In genomic region chrIII:9614211-9614610, ce11 we compare ENCODE assay signal across 4 worm cellular contexts.
TF ChIP-seq lines count a peak whose summit lies in the region.

Gene pri-1 (minus strand): TSS chrIII:9614281.
Gene F58A4.6 (plus strand): TSS chrIII:9614482.

TF ChIP-seq in whole organism, L1 larva, 84 proteins besides CTCF, POLR2A, EP300 and RAD21 (continued from another document and continues in another):
- TF ChIP-seq ces-1 (GFP tag; optimal IDR thresholded peaks at IDR 0.05; lab: Kevin White, UChicago) (no peak), lin-14 (GFP tag; optimal IDR thresholded peaks at IDR 0.05; lab: Kevin White, UChicago) (no peak), ceh-88 (GFP tag; IDR thresholded peaks at IDR 0.05; lab: Robert Waterston, UW) (no peak), nhr-20 (tag; optimal IDR thresholded peaks at IDR 0.05; lab: Kevin White, UChicago) (peak; percentile 31), dpl-1 (GFP tag; optimal IDR thresholded peaks at IDR 0.05; lab: Kevin White, UChicago) (peak; percentile 81 to 91 (median 86)), F16B12.6 (tag; optimal IDR thresholded peaks at IDR 0.05; lab: Kevin White, UChicago) (peak; percentile 48), lir-3 (tag; optimal IDR thresholded peaks at IDR 0.05; lab: Kevin White, UChicago; ENCODE audit: poor library complexity) (no peak), nhr-71 (tag; optimal IDR thresholded peaks at IDR 0.05; lab: Kevin White, UChicago) (peak; percentile 32), sox-4 (tag; optimal IDR thresholded peaks at IDR 0.05; lab: Kevin White, UChicago) (no peak), swsn-7 (tag; optimal IDR thresholded peaks at IDR 0.05; lab: Kevin White, UChicago) (peak; percentile 7), aly-2 (tag; optimal IDR thresholded peaks at IDR 0.05; lab: Kevin White, UChicago) (no peak), rnt-1 (tag; optimal IDR thresholded peaks at IDR 0.05; lab: Kevin White, UChicago) (peak; percentile 40), lsy-2 (tag; optimal IDR thresholded peaks at IDR 0.05; lab: Kevin White, UChicago) (peak; percentile 28 to 76), elt-2 (tag; optimal IDR thresholded peaks at IDR 0.05; lab: Kevin White, UChicago) (no peak), fkh-8 (tag; optimal IDR thresholded peaks at IDR 0.05; lab: Kevin White, UChicago) (no peak), xbp-1 (tag; optimal IDR thresholded peaks at IDR 0.05; lab: Kevin White, UChicago) (no peak), unc-98 (GFP tag; IDR thresholded peaks at IDR 0.05; lab: Robert Waterston, UW) (no peak), mab-9 (GFP tag; IDR thresholded peaks at IDR 0.05; lab: Robert Waterston, UW) (no peak), mdl-1 (tag; optimal IDR thresholded peaks at IDR 0.05; lab: Kevin White, UChicago) (no peak), unc-130 (tag; optimal IDR thresholded peaks at IDR 0.05; lab: Kevin White, UChicago) (no peak), nhr-76 (tag; optimal IDR thresholded peaks at IDR 0.05; lab: Kevin White, UChicago) (no peak), nhr-47 (tag; optimal IDR thresholded peaks at IDR 0.05; lab: Kevin White, UChicago) (peak; percentile 24), lin-39 (tag; optimal IDR thresholded peaks at IDR 0.05; lab: Kevin White, UChicago) (no peak), grh-1 (GFP tag; IDR thresholded peaks at IDR 0.05; lab: Robert Waterston, UW) (peak; percentile 55), ceh-8 (GFP tag; optimal IDR thresholded peaks at IDR 0.05; lab: Kevin White, UChicago) (no peak), hlh-4 (tag; optimal IDR thresholded peaks at IDR 0.05; lab: Kevin White, UChicago) (no peak), efl-1 (optimal IDR thresholded peaks at IDR 0.05; lab: Kevin White, UChicago) (peak; percentile 88 to 90), efl-1 (GFP tag; optimal IDR thresholded peaks at IDR 0.05 in 1 of 2; lab: Kevin White, UChicago) (peak; percentile 90 to 99), sptf-1 (tag; optimal IDR thresholded peaks at IDR 0.05; lab: Kevin White, UChicago) (no peak), pag-3 (tag; optimal IDR thresholded peaks at IDR 0.05; lab: Kevin White, UChicago; ENCODE audit: borderline replicate concordance, insufficient read depth) (no peak), nhr-237 (tag; optimal IDR thresholded peaks at IDR 0.05; lab: Kevin White, UChicago) (no peak), nhr-85 (tag; lab: Kevin White, UChicago) (peak; percentile 76), vab-15 (tag; optimal IDR thresholded peaks at IDR 0.05; lab: Kevin White, UChicago) (no peak), aha-1 (tag; optimal IDR thresholded peaks at IDR 0.05; lab: Kevin White, UChicago) (no peak)

TF ChIP-seq in whole organism, L3 larva, 47 proteins besides CTCF, POLR2A, EP300 and RAD21 (continued from another document):
- TF ChIP-seq hmg-11 (tag; optimal IDR thresholded peaks at IDR 0.05; lab: Kevin White, UChicago) = no peak
- no peak for TF ChIP-seq ZK546.5 (tag; optimal IDR thresholded peaks at IDR 0.05; lab: Kevin White, UChicago)

TF ChIP-seq in whole organism, L4 larva, 104 proteins besides CTCF, POLR2A, EP300 and RAD21 (continued from another document):
- TF ChIP-seq unc-39 (tag; optimal IDR thresholded peaks at IDR 0.05; lab: Kevin White, UChicago) = no peak
- no peak for TF ChIP-seq ces-1 (GFP tag; optimal IDR thresholded peaks at IDR 0.05; lab: Kevin White, UChicago)
- TF ChIP-seq lir-3 (tag; optimal IDR thresholded peaks at IDR 0.05; lab: Kevin White, UChicago) = no peak
- TF ChIP-seq lin-15B (tag; optimal IDR thresholded peaks at IDR 0.05; lab: Kevin White, UChicago) = no peak
- TF ChIP-seq mdt-29 (GFP tag; IDR thresholded peaks at IDR 0.05; lab: Robert Waterston, UW) = no peak
- TF ChIP-seq lin-13 (GFP tag; optimal IDR thresholded peaks at IDR 0.05; lab: Kevin White, UChicago) = no peak
- peak; percentile 53 for TF ChIP-seq mes-2 (tag; optimal IDR thresholded peaks at IDR 0.05; lab: Kevin White, UChicago; ENCODE audit: poor library complexity, severe bottlenecking)
- TF ChIP-seq daf-19 (GFP tag; conservative IDR thresholded peaks at IDR 0.05; lab: Robert Waterston, UW) = no peak
- peak; percentile 83 for TF ChIP-seq dpl-1 (GFP tag; optimal IDR thresholded peaks at IDR 0.05; lab: Kevin White, UChicago)
- no peak for TF ChIP-seq nhr-76 (tag; optimal IDR thresholded peaks at IDR 0.05; lab: Kevin White, UChicago)
- TF ChIP-seq T20F7.1 (GFP tag; optimal IDR thresholded peaks at IDR 0.05; lab: Kevin White, UChicago) = no peak
- no peak for TF ChIP-seq set-16 (GFP tag; IDR thresholded peaks at IDR 0.05; lab: Robert Waterston, UW)
- TF ChIP-seq aha-1 (tag; lab: Kevin White, UChicago) = peak; percentile 20
- no peak for TF ChIP-seq gei-8 (GFP tag; optimal IDR thresholded peaks at IDR 0.05; lab: Kevin White, UChicago)
- TF ChIP-seq hlh-30 (tag; optimal IDR thresholded peaks at IDR 0.05; lab: Kevin White, UChicago; ENCODE audit: insufficient read depth) = peak; percentile 24
- no peak for TF ChIP-seq zfp-3 (GFP tag; conservative IDR thresholded peaks at IDR 0.05; lab: Robert Waterston, UW)
- no peak for TF ChIP-seq lin-39 (tag; optimal IDR thresholded peaks at IDR 0.05; lab: Kevin White, UChicago)
TF ChIP-seq in whole organism, L4 larva: peak in this region for 5.

TF ChIP-seq in whole organism, young adult, 124 proteins besides CTCF, POLR2A, EP300 and RAD21 (continued from another document):
- TF ChIP-seq mcd-1 (GFP tag; IDR thresholded peaks at IDR 0.05; lab: Robert Waterston, UW) = peak; percentile 83
- no peak for TF ChIP-seq fkh-3 (tag; optimal IDR thresholded peaks at IDR 0.05; lab: Kevin White, UChicago)
- TF ChIP-seq sea-2 (GFP tag; IDR thresholded peaks at IDR 0.05; lab: Robert Waterston, UW) = no peak
- TF ChIP-seq pha-4 (tag; optimal IDR thresholded peaks at IDR 0.05; lab: Kevin White, UChicago) = no peak
